Worm (Caenorhabditis elegans) whole organism, L2 larva: ENCODE data around the gene cest-1.2.

Experiments used
- sma-3 ChIP-seq: sonication (generic microtip); optimal IDR thresholded peaks from 2 replicates; lab custom pipeline; 2016; ENCODE audit warnings: missing genetic modification reagents, missing genetic modification characterization, missing compliant biosample characterization
- snpc-4 ChIP-seq: fragments of 150-350 bp; optimal IDR thresholded peaks from 2 replicates; lab custom pipeline; 2014; ENCODE audit warnings: missing biosample characterization, missing genetic modification characterization

- no peak for TF ChIP-seq snpc-4
- TF ChIP-seq sma-3: no peak
Measured at ce11 chrV:14128858-14129257, 31.8 kb downstream of the cest-1.2 start.
